Worm (Caenorhabditis elegans) whole organism, L4 larva: ENCODE results near the gene C48D1.9.
A peak's percentile ranks its signal among the peaks of the same experiment; 100 is the strongest.

Experiments used
- F10B5.3 ChIP-seq: sonication (generic microtip); optimal IDR thresholded peaks from 2 replicates; lab custom pipeline; 2016; ENCODE audit warnings: mild to moderate bottlenecking, missing genetic modification characterization, missing compliant biosample characterization
- F26F4.8 ChIP-seq: fragments of 200-800 bp; sonication (Bioruptor generic); conservative IDR thresholded peaks from 2 replicates; pipeline ENCODE4 v1.3.6; 2022; ENCODE audit warnings: missing genetic modification characterization, missing compliant biosample characterization
- F37D6.2 ChIP-seq: sonication (generic microtip); optimal IDR thresholded peaks from 2 replicates; lab custom pipeline; 2016; ENCODE audit warnings: mild to moderate bottlenecking, missing genetic modification characterization, missing compliant biosample characterization
- F49E8.2 ChIP-seq: sonication (generic microtip); optimal IDR thresholded peaks from 2 replicates; lab custom pipeline; 2016; ENCODE audit warnings: missing compliant biosample characterization, mild to moderate bottlenecking, missing genetic modification characterization, borderline replicate concordance
- T26A8.4 ChIP-seq: fragments of 200-800 bp; sonication (Bioruptor generic); IDR thresholded peaks from 2 replicates; pipeline ENCODE4 v1.3.6; 2022; ENCODE audit warnings: missing genetic modification characterization, missing compliant biosample characterization
- Y105C5A.15 ChIP-seq: fragments of 200-800 bp; sonication (Bioruptor generic); IDR thresholded peaks from 2 replicates; pipeline ENCODE4 v1.3.6; 2022; ENCODE audit warnings: missing genetic modification characterization, missing compliant biosample characterization
- aha-1 ChIP-seq: fragments of 150-350 bp; peaks from one replicate; lab custom pipeline; 2014; ENCODE audit warnings: missing biosample characterization, missing genetic modification characterization
- aly-2 ChIP-seq: sonication (generic microtip); optimal IDR thresholded peaks from 2 replicates; lab custom pipeline; 2018; ENCODE audit warnings: missing biosample characterization, missing genetic modification characterization
- attf-4 ChIP-seq: sonication (generic microtip); optimal IDR thresholded peaks from 3 replicates; lab custom pipeline; 2017; ENCODE audit warnings: missing biosample characterization, missing genetic modification characterization
- ctbp-1 ChIP-seq: fragments of 200-800 bp; sonication (Bioruptor generic); IDR thresholded peaks from 2 replicates; pipeline ENCODE4 v1.3.6; 2022; ENCODE audit warnings: missing genetic modification reagents, missing genetic modification characterization, missing compliant biosample characterization
- dmd-8 ChIP-seq: fragments of 200-800 bp; sonication (Bioruptor generic); IDR thresholded peaks from 2 replicates; pipeline ENCODE4 v1.3.6; 2022; ENCODE audit warnings: missing genetic modification characterization, missing compliant biosample characterization
- dpl-1 ChIP-seq: fragments of 150-350 bp; optimal IDR thresholded peaks from 2 replicates; lab custom pipeline; 2014; ENCODE audit warnings: missing biosample characterization, missing genetic modification reagents, missing genetic modification characterization
- duxl-1 ChIP-seq: sonication (generic microtip); optimal IDR thresholded peaks from 2 replicates; lab custom pipeline; 2016; ENCODE audit warnings: mild to moderate bottlenecking, missing genetic modification characterization, moderate library complexity, missing compliant biosample characterization; ENCODE audit not compliant: poor library complexity
- dve-1 ChIP-seq: sonication (generic microtip); optimal IDR thresholded peaks from 2 replicates; lab custom pipeline; 2017; ENCODE audit warnings: antibody characterized with exemption, mild to moderate bottlenecking, missing genetic modification characterization, missing compliant biosample characterization; ENCODE audit not compliant: insufficient read depth
- egl-27 ChIP-seq: sonication (generic microtip); optimal IDR thresholded peaks from 3 replicates; lab custom pipeline; 2017; ENCODE audit warnings: missing biosample characterization, missing genetic modification reagents, missing genetic modification characterization
- gei-8 ChIP-seq: fragments of 200-800 bp; sonication (Bioruptor generic); optimal IDR thresholded peaks from 2 replicates; lab custom pipeline; 2018; ENCODE audit warnings: mild to moderate bottlenecking, missing genetic modification characterization, missing compliant biosample characterization
- hif-1 ChIP-seq, 2 experiments: sonication (generic microtip); optimal IDR thresholded peaks; 2 replicates each; lab custom pipeline; 2016 to 2017; ENCODE audit warnings: missing compliant biosample characterization in 2 of 2, missing genetic modification characterization in 2 of 2, missing genetic modification reagents in 2 of 2, missing genotype in 2 of 2, mild to moderate bottlenecking in 1 of 2
- lin-38 ChIP-seq: fragments of 200-800 bp; sonication (Bioruptor generic); IDR thresholded peaks from 2 replicates; pipeline ENCODE4 v1.3.6; 2022; ENCODE audit warnings: missing genetic modification reagents, missing genetic modification characterization, missing compliant biosample characterization
- lir-3 ChIP-seq: sonication (generic microtip); optimal IDR thresholded peaks from 2 replicates; lab custom pipeline; 2016; ENCODE audit warnings: mild to moderate bottlenecking, missing genetic modification characterization, missing compliant biosample characterization
- mdl-1 ChIP-seq, 2 experiments: fragments of 150-350 bp in 1 of 2; sonication (generic microtip) in 1 of 2; optimal IDR thresholded peaks; 2 replicates each; lab custom pipeline; 2014 to 2017; ENCODE audit warnings: missing biosample characterization in 2 of 2, missing genetic modification characterization in 2 of 2
- mes-2 ChIP-seq: sonication (generic microtip); optimal IDR thresholded peaks from 2 replicates; lab custom pipeline; 2016; ENCODE audit warnings: missing genotype, mild to moderate bottlenecking, missing genetic modification characterization, missing compliant biosample characterization; ENCODE audit not compliant: poor library complexity, severe bottlenecking
- mxl-2 ChIP-seq: fragments of 200-800 bp; sonication (Bioruptor generic); conservative IDR thresholded peaks from 2 replicates; pipeline ENCODE4 v1.3.6; 2022; ENCODE audit warnings: missing genetic modification reagents, missing genetic modification characterization, missing compliant biosample characterization
- nhr-10 ChIP-seq: fragments of 150-350 bp; optimal IDR thresholded peaks from 2 replicates; lab custom pipeline; 2014; ENCODE audit warnings: missing biosample characterization, missing genetic modification characterization
- nhr-111 ChIP-seq: fragments of 200-800 bp; sonication (Bioruptor generic); optimal IDR thresholded peaks from 2 replicates; lab custom pipeline; 2018; ENCODE audit warnings: mild to moderate bottlenecking, missing genetic modification characterization, missing compliant biosample characterization
- nhr-42 ChIP-seq: fragments of 200-800 bp; sonication (Bioruptor generic); IDR thresholded peaks from 2 replicates; pipeline ENCODE4 v1.3.6; 2022; ENCODE audit warnings: missing genetic modification characterization, missing compliant biosample characterization
- nhr-48 ChIP-seq: sonication (generic microtip); optimal IDR thresholded peaks from 2 replicates; lab custom pipeline; 2016; ENCODE audit warnings: mild to moderate bottlenecking, missing genetic modification characterization, missing compliant biosample characterization
- nhr-76 ChIP-seq: fragments of 150-350 bp; optimal IDR thresholded peaks from 2 replicates; lab custom pipeline; 2014; ENCODE audit warnings: missing biosample characterization, missing genetic modification characterization
- nhr-77 ChIP-seq: fragments of 150-350 bp; optimal IDR thresholded peaks from 2 replicates; lab custom pipeline; 2014; ENCODE audit warnings: missing biosample characterization, missing genetic modification characterization
- pqm-1 ChIP-seq: sonication (generic microtip); optimal IDR thresholded peaks from 2 replicates; lab custom pipeline; 2017; ENCODE audit warnings: missing biosample characterization, missing genetic modification characterization
- sdz-12 ChIP-seq: fragments of 200-800 bp; sonication (Bioruptor generic); optimal IDR thresholded peaks from 2 replicates; lab custom pipeline; 2018; ENCODE audit warnings: mild to moderate bottlenecking, missing genetic modification characterization, missing compliant biosample characterization
- skn-1 ChIP-seq: fragments of 150-350 bp; optimal IDR thresholded peaks from 2 replicates; lab custom pipeline; 2014; ENCODE audit warnings: missing biosample characterization, missing genetic modification characterization
- tag-97 ChIP-seq: fragments of 200-800 bp; sonication (Bioruptor generic); IDR thresholded peaks from 2 replicates; pipeline ENCODE4 v1.3.6; 2022; ENCODE audit warnings: missing genetic modification characterization, missing compliant biosample characterization
- tra-1 ChIP-seq: fragments of 200-800 bp; sonication (Bioruptor generic); IDR thresholded peaks from 2 replicates; pipeline ENCODE4 v1.3.6; 2022; ENCODE audit warnings: missing genetic modification reagents, missing genetic modification characterization, missing compliant biosample characterization
- unc-130 ChIP-seq: sonication (generic microtip); optimal IDR thresholded peaks from 2 replicates; lab custom pipeline; 2016; ENCODE audit warnings: missing genetic modification reagents, missing genetic modification characterization, missing compliant biosample characterization
- unc-62 ChIP-seq, 3 experiments: fragments of 150-350 bp in 1 of 3; sonication (generic microtip); optimal IDR thresholded peaks in 2 of 3; peaks in 1 of 3; 1 replicate in 1 of 3; 2 replicates in 2 of 3; lab custom pipeline; 2014 to 2017; ENCODE audit warnings: missing biosample characterization in 3 of 3, missing genetic modification characterization in 3 of 3, missing genetic modification reagents in 3 of 3, missing genotype in 1 of 3
- zip-2 ChIP-seq: fragments of 150-350 bp; optimal IDR thresholded peaks from 2 replicates; lab custom pipeline; 2014; ENCODE audit warnings: missing biosample characterization, missing genetic modification characterization
- ztf-7 ChIP-seq: fragments of 150-350 bp; optimal IDR thresholded peaks from 2 replicates; lab custom pipeline; 2014; ENCODE audit warnings: missing biosample characterization, missing genetic modification characterization

Gene C48D1.9

ce11 chrIV:13180723-13181122 lies 28.7 kb downstream of the C48D1.9 start, which contains the start of gene F58D2.3:
F58D2.3 (minus strand) TSS chrIV:13180823.
- TF ChIP-seq nhr-77 (tag; lab: Kevin White, UChicago) (no peak), ztf-7 (no peak), F37D6.2 (tag; lab: Kevin White, UChicago) (no peak), attf-4 (tag; lab: Kevin White, UChicago) (no peak), ctbp-1 (GFP tag; lab: Robert Waterston, UW) (no peak), Y105C5A.15 (GFP tag; lab: Robert Waterston, UW) (no peak), tag-97 (GFP tag; lab: Robert Waterston, UW) (no peak), mes-2 (tag; lab: Kevin White, UChicago) (no peak), dmd-8 (GFP tag; lab: Robert Waterston, UW) (no peak), nhr-42 (GFP tag; lab: Robert Waterston, UW) (no peak), unc-130 (no peak), F26F4.8 (GFP tag; lab: Robert Waterston, UW) (no peak), aly-2 (tag; lab: Kevin White, UChicago) (no peak), pqm-1 (tag; lab: Kevin White, UChicago) (no peak)

ce11 chrIV:13179295-13179694 lies 30.2 kb downstream of the C48D1.9 start, which contains the start of gene lev-1:
lev-1 (minus strand) TSS chrIV:13179395.
- no peak for TF ChIP-seq nhr-10
- no peak for TF ChIP-seq dve-1 (tag; lab: Kevin White, UChicago)
- TF ChIP-seq unc-62 (GFP tag; optimal IDR thresholded peaks at IDR 0.05 in 1 of 2; lab: Kevin White, UChicago): peak in 1 of 2 experiments; percentile 76
- TF ChIP-seq unc-62 (tag; optimal IDR thresholded peaks at IDR 0.05; lab: Kevin White, UChicago): no peak
- TF ChIP-seq aha-1 (tag; lab: Kevin White, UChicago): peak; percentile 4
- TF ChIP-seq unc-130: no peak

- TF ChIP-seq unc-62 (GFP tag; optimal IDR thresholded peaks at IDR 0.05 in 1 of 2; lab: Kevin White, UChicago) (peak in 1 of 2 experiments; percentile 97), unc-62 (tag; optimal IDR thresholded peaks at IDR 0.05; lab: Kevin White, UChicago) (no peak), dmd-8 (GFP tag; lab: Robert Waterston, UW) (no peak)
Observed at ce11 chrIV:13173359-13173758, 36.1 kb downstream of the C48D1.9 start.

- TF ChIP-seq hif-1 (tag; optimal IDR thresholded peaks at IDR 0.05; lab: Kevin White, UChicago) (no peak), aly-2 (tag; lab: Kevin White, UChicago) (no peak), nhr-111 (GFP tag; lab: Kevin White, UChicago) (no peak), nhr-48 (tag; lab: Kevin White, UChicago) (no peak)
- TF ChIP-seq, all 104 proteins: peak for 0
Observed at ce11 chrIV:13170241-13170640, 39.2 kb downstream of the C48D1.9 start, which contains the start of gene nas-14. nas-14 (plus strand) TSS chrIV:13170541.

- TF ChIP-seq unc-62 (GFP tag; optimal IDR thresholded peaks at IDR 0.05 in 1 of 2; lab: Kevin White, UChicago) (peak in 1 of 2 experiments; percentile 10), unc-62 (tag; optimal IDR thresholded peaks at IDR 0.05; lab: Kevin White, UChicago) (no peak), F10B5.3 (tag; lab: Kevin White, UChicago) (no peak), nhr-42 (GFP tag; lab: Robert Waterston, UW) (no peak), sdz-12 (GFP tag; lab: Kevin White, UChicago) (no peak), aha-1 (tag; lab: Kevin White, UChicago) (peak; percentile 60), lin-38 (no peak), duxl-1 (no peak), dpl-1 (GFP tag; lab: Kevin White, UChicago) (no peak), skn-1 (no peak), mdl-1 (tag; optimal IDR thresholded peaks at IDR 0.05; lab: Kevin White, UChicago) (no peak), tra-1 (GFP tag; lab: Robert Waterston, UW) (no peak)
Observed at ce11 chrIV:13167534-13167933, 41.9 kb downstream of the C48D1.9 start.

- TF ChIP-seq gei-8 (GFP tag; lab: Kevin White, UChicago) (no peak), nhr-76 (tag; lab: Kevin White, UChicago) (no peak), egl-27 (tag; lab: Kevin White, UChicago) (no peak), aha-1 (tag; lab: Kevin White, UChicago) (no peak), F49E8.2 (no peak), T26A8.4 (GFP tag; lab: Robert Waterston, UW) (no peak), lir-3 (tag; lab: Kevin White, UChicago) (no peak), zip-2 (tag; lab: Kevin White, UChicago) (no peak), mxl-2 (GFP tag; lab: Robert Waterston, UW) (no peak)
Observed at ce11 chrIV:13165181-13165580, 44.3 kb downstream of the C48D1.9 start, which contains the start of gene scl-14. scl-14 (plus strand) TSS chrIV:13165481.
